Fruit fly (Drosophila melanogaster): Measurements from ENCODE around the gene dmt.
"Not testable (repeated sequence)": the region's sequence is repeated elsewhere in the genome, so short reads cannot be mapped to it uniquely, and the experiment has no call there.

Gene dmt

DNA sequence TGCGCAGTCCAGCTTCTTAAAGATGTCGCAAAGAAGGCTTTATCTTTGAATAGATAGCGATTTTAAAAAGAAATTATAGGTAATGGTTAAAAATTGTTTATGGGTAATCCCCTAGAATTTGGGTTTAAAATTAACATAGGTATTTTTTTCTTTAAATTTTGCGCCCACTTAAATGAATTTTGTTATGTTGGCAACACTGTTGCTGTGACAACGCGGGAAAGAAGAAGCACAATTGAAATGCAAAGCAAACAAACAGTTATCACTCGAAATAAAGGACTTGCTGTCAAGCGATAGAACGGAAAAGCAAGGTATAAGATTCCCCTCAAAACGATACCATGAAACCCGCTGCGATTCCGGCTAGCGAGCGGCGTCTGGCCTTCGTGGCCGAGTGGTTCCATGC, 31.2 kb upstream of the dmt start, which contains the start of gene nmdyn-D7 (continued):
- TF ChIP-seq CG4707 (GFP tag; optimal IDR thresholded peaks at IDR 0.05) (no peak), CG3995 (GFP tag; optimal IDR thresholded peaks at IDR 0.05) (peak; percentile 57), CG9215 (GFP tag; IDR thresholded peaks at IDR 0.05) (peak; percentile 89), Ets97D (GFP tag; optimal IDR thresholded peaks at IDR 0.05) (peak; percentile 9), CG1603 (tag; optimal IDR thresholded peaks at IDR 0.05) (peak; percentile 26), Ada2b (GFP tag; IDR thresholded peaks at IDR 0.05) (no peak), Doc2 (GFP tag; IDR thresholded peaks at IDR 0.05) (no peak), knrl (GFP tag; IDR thresholded peaks at IDR 0.05; ENCODE audit: partially characterized antibody) (0 out of 3 replicates have a peak, but pooled peaks have one; percentile 8), CG17385 (GFP tag; optimal IDR thresholded peaks at IDR 0.05) (peak; percentile 99), Ets65A (GFP tag) (no peak), CG3407 (GFP tag; optimal IDR thresholded peaks at IDR 0.05) (no peak), amos (GFP tag; IDR thresholded peaks at IDR 0.05; ENCODE audit: partially characterized antibody) (no peak), Dp (GFP tag; optimal IDR thresholded peaks at IDR 0.05) (peak; percentile 93), CG15514 (GFP tag; optimal IDR thresholded peaks at IDR 0.05) (peak; percentile 11), ind (GFP tag; optimal IDR thresholded peaks at IDR 0.05) (no peak), HLH54F (GFP tag; optimal IDR thresholded peaks at IDR 0.05) (no peak), Bgb (GFP tag; IDR thresholded peaks at IDR 0.05; ENCODE audit: partially characterized antibody) (peak; percentile 37; the same call in 1 of the 2 replicates), CG10267 (tag; optimal IDR thresholded peaks at IDR 0.05) (peak; percentile 22)

DNA sequence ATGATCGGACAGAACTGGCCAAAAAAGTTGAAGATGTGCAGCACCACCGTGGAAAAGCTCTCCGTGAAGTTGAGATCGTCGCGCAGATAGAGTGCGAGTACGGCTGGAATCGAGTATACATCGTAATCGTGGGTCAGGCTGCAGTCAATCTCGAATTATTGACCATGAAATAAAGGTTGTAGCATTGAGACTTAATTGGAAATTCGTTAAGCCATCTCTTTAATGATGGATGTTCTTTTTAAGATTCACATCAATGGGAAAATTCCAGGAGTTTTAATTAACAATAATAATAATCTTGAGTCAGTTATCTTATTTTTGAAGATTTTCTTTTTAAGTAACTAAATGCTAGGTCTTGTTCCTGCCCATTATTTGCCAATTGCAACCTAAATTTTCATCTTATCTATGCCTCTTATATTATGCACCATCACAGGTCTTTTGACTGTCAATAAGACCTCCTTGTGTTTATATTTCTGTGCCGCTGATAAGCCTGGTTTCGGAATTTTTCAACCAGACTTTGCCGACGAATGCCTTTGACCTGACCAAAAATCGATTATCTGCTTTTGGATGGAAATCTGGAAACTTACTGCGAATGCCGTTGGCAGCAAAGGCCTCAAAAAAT, 27.8 kb upstream of the dmt start:
- TF ChIP-seq CG15479 (GFP tag; optimal IDR thresholded peaks at IDR 0.05), result peak; percentile 56
- TF ChIP-seq CG32532 (GFP tag; IDR thresholded peaks at IDR 0.05), result no peak

DNA sequence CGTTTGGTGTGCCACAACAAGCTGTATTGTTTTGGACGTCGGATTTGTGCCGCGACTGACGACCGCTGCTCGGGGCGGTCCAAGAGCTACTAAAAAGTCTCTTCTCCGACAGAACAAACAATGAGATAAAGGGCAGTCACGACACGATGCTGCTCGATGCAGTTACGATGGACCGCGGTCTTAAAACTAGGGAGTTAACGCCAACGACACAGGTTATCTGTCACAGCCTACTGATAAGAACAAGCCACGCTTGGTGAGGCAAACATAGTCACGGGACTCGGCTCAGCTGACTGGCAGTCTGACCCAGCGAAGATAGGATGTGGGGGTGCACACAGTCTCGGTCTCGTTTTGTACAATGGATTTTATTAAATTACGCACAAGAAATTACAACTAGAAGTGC, 26.8 kb upstream of the dmt start, which contains the start of gene CG9444:
TSS of gene CG9444 (minus strand) at position 140 of the 400 bp plus-strand sequence.
- TF ChIP-seq Hr78 (GFP tag; optimal IDR thresholded peaks at IDR 0.05) (peak in 1 of 2 experiments; percentile 50), Deaf1 (tag; optimal IDR thresholded peaks at IDR 0.05) (peak; percentile 42), CG11247 (GFP tag; IDR thresholded peaks at IDR 0.05) (no peak), CG15479 (GFP tag; optimal IDR thresholded peaks at IDR 0.05) (peak; percentile 66), hth (optimal IDR thresholded peaks at IDR 0.05) (no peak)

DNA sequence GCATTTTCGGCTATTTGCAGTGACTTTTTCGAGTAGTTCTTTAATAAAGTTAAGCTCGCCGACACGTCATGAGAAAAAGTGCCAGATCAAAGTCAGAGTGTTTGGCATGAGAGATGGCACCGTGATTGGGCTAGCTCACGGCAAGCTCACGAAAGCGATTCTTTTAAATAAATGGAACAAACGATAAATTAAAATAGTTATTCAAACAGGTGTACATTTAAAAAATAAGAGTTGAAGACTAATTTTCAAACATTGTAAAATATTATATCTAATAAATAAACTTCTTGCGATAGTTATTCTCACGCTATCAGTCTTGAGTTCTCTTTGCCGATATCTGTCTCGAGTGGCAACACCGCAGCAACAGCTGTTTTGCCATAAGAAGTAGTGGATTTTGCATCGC, 25.6 kb upstream of the dmt start, which contains the start of the genes eca and CG18542:
TSS of gene eca (minus strand) at position 101 of the 400 bp plus-strand sequence.
TSS of gene CG18542 (plus strand) at position 385 of the 400 bp plus-strand sequence.
- TF ChIP-seq Gsc (GFP tag; IDR thresholded peaks at IDR 0.05); Ssrp (tag; optimal IDR thresholded peaks at IDR 0.05); CG4282 (GFP tag; optimal IDR thresholded peaks at IDR 0.05): not testable (repeated sequence)

DNA sequence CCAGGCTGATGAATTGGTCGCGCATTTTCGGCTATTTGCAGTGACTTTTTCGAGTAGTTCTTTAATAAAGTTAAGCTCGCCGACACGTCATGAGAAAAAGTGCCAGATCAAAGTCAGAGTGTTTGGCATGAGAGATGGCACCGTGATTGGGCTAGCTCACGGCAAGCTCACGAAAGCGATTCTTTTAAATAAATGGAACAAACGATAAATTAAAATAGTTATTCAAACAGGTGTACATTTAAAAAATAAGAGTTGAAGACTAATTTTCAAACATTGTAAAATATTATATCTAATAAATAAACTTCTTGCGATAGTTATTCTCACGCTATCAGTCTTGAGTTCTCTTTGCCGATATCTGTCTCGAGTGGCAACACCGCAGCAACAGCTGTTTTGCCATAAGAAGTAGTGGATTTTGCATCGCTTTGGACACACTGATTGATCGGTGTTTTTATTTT, 18.2 kb upstream of the dmt start, which contains the start of the genes Unc-115b, p24-2 and CG32939:
TSS of gene Unc-115b (minus strand) at position 101 of the 455 bp plus-strand sequence.
TSS of gene p24-2 (minus strand) at position 120 of the 455 bp plus-strand sequence.
TSS of gene CG32939 (plus strand) at position 405 of the 455 bp plus-strand sequence.
- TF ChIP-seq maf-S (GFP tag; optimal IDR thresholded peaks at IDR 0.05); grn (GFP tag; optimal IDR thresholded peaks at IDR 0.05); z (GFP tag; IDR thresholded peaks at IDR 0.05): not testable (repeated sequence)
